Fruit fly (Drosophila melanogaster): ENCODE results near the gene Hsp23.

Hsp23 gene

dm6 chr3L:9424528-9424911, 42.8 kb downstream of the Hsp23 start (continued):
- TF ChIP-seq Atf3 (GFP tag; optimal IDR thresholded peaks at IDR 0.05) (no peak), CG4404 (GFP tag; IDR thresholded peaks at IDR 0.05) (no peak), CG11695 (GFP tag; IDR thresholded peaks at IDR 0.05) (peak; percentile 56; the same call in 2 of the 3 replicates), tin (GFP tag; optimal IDR thresholded peaks at IDR 0.05) (no peak), Hmx (GFP tag; optimal IDR thresholded peaks at IDR 0.05) (peak; percentile 1), bab2 (GFP tag; optimal IDR thresholded peaks at IDR 0.05) (no peak), CG6175 (GFP tag; IDR thresholded peaks at IDR 0.05) (no peak), sens (GFP tag) (peak; percentile 74), CG6854 (GFP tag; optimal IDR thresholded peaks at IDR 0.05) (peak; percentile 18), CG12071 (GFP tag; optimal IDR thresholded peaks at IDR 0.05) (peak; percentile 5), ap (GFP tag; IDR thresholded peaks at IDR 0.05) (no peak), CrebB (tag; optimal IDR thresholded peaks at IDR 0.05) (peak; percentile 21), Hmr (GFP tag; optimal IDR thresholded peaks at IDR 0.05) (peak; percentile 40), PHDP (tag; optimal IDR thresholded peaks at IDR 0.05) (peak; percentile 79), Lhr (GFP tag; optimal IDR thresholded peaks at IDR 0.05) (no peak), Oli (tag; optimal IDR thresholded peaks at IDR 0.05) (peak; percentile 2), pho (GFP tag; optimal IDR thresholded peaks at IDR 0.05) (no peak), CG7987 (GFP tag; optimal IDR thresholded peaks at IDR 0.05) (no peak), CG5180 (GFP tag; optimal IDR thresholded peaks at IDR 0.05) (no peak), CG12659 (GFP tag; optimal IDR thresholded peaks at IDR 0.05) (peak; percentile 6), Scr (GFP tag; IDR thresholded peaks at IDR 0.05; ENCODE audit: partially characterized antibody) (no peak), CG10274 (GFP tag; optimal IDR thresholded peaks at IDR 0.05) (no peak), lilli (GFP tag; optimal IDR thresholded peaks at IDR 0.05) (no peak), zfh1 (GFP tag; IDR thresholded peaks at IDR 0.05) (no peak), NC2α (GFP tag; optimal IDR thresholded peaks at IDR 0.05) (no peak), ato (GFP tag; IDR thresholded peaks at IDR 0.05; ENCODE audit: partially characterized antibody) (no peak), al (GFP tag; IDR thresholded peaks at IDR 0.05) (no peak), CG6683 (GFP tag; optimal IDR thresholded peaks at IDR 0.05) (peak; percentile 33), da (GFP tag; optimal IDR thresholded peaks at IDR 0.05) (no peak), CG18011 (GFP tag; optimal IDR thresholded peaks at IDR 0.05) (peak; percentile 15), CHES-1-like (GFP tag; optimal IDR thresholded peaks at IDR 0.05) (no peak), pb (GFP tag; optimal IDR thresholded peaks at IDR 0.05) (no peak), dan (GFP tag; IDR thresholded peaks at IDR 0.05) (no peak), CG4820 (GFP tag; optimal IDR thresholded peaks at IDR 0.05) (no peak), CG7372 (GFP tag; IDR thresholded peaks at IDR 0.05) (0 out of 2 replicates have a peak, but pooled peaks have one; percentile 12), CG9727 (GFP tag; optimal IDR thresholded peaks at IDR 0.05) (peak; percentile 48), CG2678 (tag; optimal IDR thresholded peaks at IDR 0.05) (peak; percentile 53), Dek (tag; optimal IDR thresholded peaks at IDR 0.05) (no peak), CG2712 (tag; optimal IDR thresholded peaks at IDR 0.05) (peak; percentile 57), az2 (GFP tag; optimal IDR thresholded peaks at IDR 0.05) (no peak), CG4360 (GFP tag; IDR thresholded peaks at IDR 0.05) (no peak), sd (tag; optimal IDR thresholded peaks at IDR 0.05) (no peak), CG13296 (GFP tag; optimal IDR thresholded peaks at IDR 0.05) (peak; percentile 42), Deaf1 (tag; optimal IDR thresholded peaks at IDR 0.05) (peak; percentile 14), knrl (GFP tag; IDR thresholded peaks at IDR 0.05; ENCODE audit: partially characterized antibody) (no peak), CG17568 (GFP tag; optimal IDR thresholded peaks at IDR 0.05) (peak; percentile 42), Ada2b (GFP tag; IDR thresholded peaks at IDR 0.05) (peak; percentile 20; the same call in 1 of the 2 replicates), hth (optimal IDR thresholded peaks at IDR 0.05) (no peak), Rfx (GFP tag; IDR thresholded peaks at IDR 0.05) (peak; percentile 50; the same call in 1 of the 2 replicates), lbe (GFP tag; optimal IDR thresholded peaks at IDR 0.05) (peak; percentile 59), CoRest (tag; optimal IDR thresholded peaks at IDR 0.05) (peak; percentile 32), CG8924 (tag; optimal IDR thresholded peaks at IDR 0.05) (peak; percentile 64)

All from whole organism, embryonic.